Worm (Caenorhabditis elegans) whole organism, early embryonic: Measurements from ENCODE around the gene dod-6.

Experiments used
- B0310.2 ChIP-seq: sonication (generic microtip); optimal IDR thresholded peaks from 2 replicates; lab custom pipeline; 2016; ENCODE audit warnings: mild to moderate bottlenecking, missing genetic modification characterization, missing compliant biosample characterization
- F13C5.2 ChIP-seq: sonication (generic microtip); optimal IDR thresholded peaks from 2 replicates; lab custom pipeline; 2017; ENCODE audit warnings: mild to moderate bottlenecking, missing genetic modification characterization, inconsistent platforms, missing compliant biosample characterization
- ama-1 ChIP-seq: fragments of 150-350 bp; optimal IDR thresholded peaks from 2 replicates; lab custom pipeline; 2014
- ceh-36 ChIP-seq: sonication (generic microtip); optimal IDR thresholded peaks from 2 replicates; lab custom pipeline; 2016; ENCODE audit warnings: missing genetic modification characterization, inconsistent platforms, missing compliant biosample characterization
- ets-7 ChIP-seq: sonication (generic microtip); optimal IDR thresholded peaks from 2 replicates; lab custom pipeline; 2016; ENCODE audit warnings: missing genotype, missing genetic modification characterization, missing compliant biosample characterization
- flt-1 ChIP-seq: fragments of 200-800 bp; sonication (Bioruptor generic); IDR thresholded peaks from 2 replicates; pipeline ENCODE4 v1.3.6; 2022; ENCODE audit warnings: missing genetic modification characterization, missing compliant biosample characterization
- hmg-4 ChIP-seq: fragments of 200-800 bp; sonication (Bioruptor generic); optimal IDR thresholded peaks from 2 replicates; lab custom pipeline; 2018; ENCODE audit warnings: mild to moderate bottlenecking, missing genetic modification characterization, missing compliant biosample characterization
- hnd-1 ChIP-seq: sonication (generic microtip); optimal IDR thresholded peaks from 2 replicates; lab custom pipeline; 2016; ENCODE audit warnings: missing genetic modification characterization, missing compliant biosample characterization
- pes-1 ChIP-seq: fragments of 200-800 bp; sonication (Bioruptor generic); IDR thresholded peaks from 2 replicates; pipeline ENCODE4 v1.3.6; 2022; ENCODE audit warnings: missing genetic modification reagents, missing genetic modification characterization, missing compliant biosample characterization
- scrt-1 ChIP-seq: fragments of 200-800 bp; sonication (Bioruptor generic); IDR thresholded peaks from 2 replicates; pipeline ENCODE4 v1.3.6; 2022; ENCODE audit warnings: missing genetic modification characterization, missing compliant biosample characterization
- tbx-37 ChIP-seq: fragments of 200-800 bp; sonication (Bioruptor generic); conservative IDR thresholded peaks from 2 replicates; pipeline ENCODE4 v1.3.6; 2022; ENCODE audit warnings: missing genetic modification reagents, missing genetic modification characterization, missing compliant biosample characterization
- tra-4 ChIP-seq: sonication (generic microtip); optimal IDR thresholded peaks from 2 replicates; lab custom pipeline; 2017; ENCODE audit warnings: missing genetic modification characterization, missing compliant biosample characterization

- TF ChIP-seq ceh-36: no peak
- TF ChIP-seq ama-1 (lab: Kevin White, UChicago): no peak
- TF ChIP-seq scrt-1 (GFP tag; lab: Robert Waterston, UW): no peak
- TF ChIP-seq B0310.2 (tag; lab: Kevin White, UChicago): no peak
- no peak for TF ChIP-seq tbx-37 (GFP tag; lab: Robert Waterston, UW)
- no peak for TF ChIP-seq tra-4 (tag; lab: Kevin White, UChicago)
- TF ChIP-seq F13C5.2 (tag; lab: Kevin White, UChicago): no peak
- TF ChIP-seq pes-1 (GFP tag; lab: Robert Waterston, UW): no peak
- TF ChIP-seq hnd-1 (tag; lab: Kevin White, UChicago): no peak
- TF ChIP-seq hmg-4 (GFP tag; lab: Kevin White, UChicago): no peak
- no peak for TF ChIP-seq ets-7 (tag; lab: Kevin White, UChicago)
- TF ChIP-seq flt-1: no peak
Measured at ce11 chrIII:10233979-10234378, 36.5 kb downstream of the dod-6 start, which contains the start of gene paml-1.
